Worm (Caenorhabditis elegans): Measurements from ENCODE around the gene F19G12.11.

The F19G12.11 gene

DNA sequence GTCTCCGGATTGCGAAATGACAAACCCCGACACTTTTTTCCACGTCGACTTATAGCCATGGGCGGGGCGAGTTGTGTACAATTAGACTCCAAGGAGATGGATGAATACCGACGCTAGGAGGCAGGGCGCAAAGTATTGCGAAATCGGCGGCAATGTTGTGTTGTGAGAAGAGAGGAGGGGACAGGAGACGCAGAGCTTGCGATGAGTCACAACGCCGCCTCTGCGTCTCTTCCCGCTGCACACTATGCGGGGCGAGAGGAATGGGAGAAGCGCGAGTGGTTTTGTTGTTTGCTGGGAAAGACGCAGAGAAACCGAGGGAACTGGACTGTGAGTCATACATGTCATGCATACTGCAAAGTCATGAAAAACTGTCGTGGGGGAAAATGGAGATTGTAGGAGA is 28.1 kb upstream of the F19G12.11 start (continued):
- TF ChIP-seq fkh-10 (GFP tag; optimal IDR thresholded peaks at IDR 0.05) (peak; percentile 2), nfya-1 (tag; optimal IDR thresholded peaks at IDR 0.05) (peak; percentile 82), C08G9.2 (tag; optimal IDR thresholded peaks at IDR 0.05) (peak; percentile 62), ceh-19 (GFP tag; optimal IDR thresholded peaks at IDR 0.05) (peak; percentile 65), ceh-2 (tag; optimal IDR thresholded peaks at IDR 0.05) (no peak), hlh-6 (tag; optimal IDR thresholded peaks at IDR 0.05) (peak; percentile 18), madf-2 (tag; optimal IDR thresholded peaks at IDR 0.05) (peak; percentile 51), pqm-1 (tag; optimal IDR thresholded peaks at IDR 0.05) (peak; percentile 69), ama-1 (optimal IDR thresholded peaks at IDR 0.05) (no peak), lin-11 (tag; optimal IDR thresholded peaks at IDR 0.05) (no peak), mec-3 (tag; optimal IDR thresholded peaks at IDR 0.05; ENCODE audit: borderline replicate concordance) (no peak), nhr-232 (tag; optimal IDR thresholded peaks at IDR 0.05) (peak; percentile 32), ceh-31 (tag; optimal IDR thresholded peaks at IDR 0.05) (peak; percentile 83), lim-6 (tag; optimal IDR thresholded peaks at IDR 0.05) (peak; percentile 11), C38D4.7 (GFP tag; optimal IDR thresholded peaks at IDR 0.05) (no peak), K09A11.1 (tag; optimal IDR thresholded peaks at IDR 0.05; ENCODE audit: insufficient read depth) (no peak), tbx-7 (tag; optimal IDR thresholded peaks at IDR 0.05) (no peak), elt-2 (tag; optimal IDR thresholded peaks at IDR 0.05) (no peak), F13H6.1 (tag; optimal IDR thresholded peaks at IDR 0.05) (peak; percentile 66), sox-2 (GFP tag; IDR thresholded peaks at IDR 0.05) (no peak), ceh-18 (tag; optimal IDR thresholded peaks at IDR 0.05) (peak; percentile 82), Y22D7AL.16 (tag; optimal IDR thresholded peaks at IDR 0.05) (no peak), ceh-45 (GFP tag; IDR thresholded peaks at IDR 0.05) (no peak), unc-42 (tag; optimal IDR thresholded peaks at IDR 0.05) (peak; percentile 50), nhr-11 (tag; optimal IDR thresholded peaks at IDR 0.05) (no peak), hlh-13 (GFP tag; optimal IDR thresholded peaks at IDR 0.05) (no peak), gmeb-2 (tag; optimal IDR thresholded peaks at IDR 0.05) (peak; percentile 21), ttx-3 (tag; optimal IDR thresholded peaks at IDR 0.05) (no peak), ahr-1 (tag; optimal IDR thresholded peaks at IDR 0.05) (no peak), tbx-2 (tag; optimal IDR thresholded peaks at IDR 0.05) (peak; percentile 81), unc-3 (GFP tag; conservative IDR thresholded peaks at IDR 0.05) (no peak), unc-3 (tag; optimal IDR thresholded peaks at IDR 0.05) (no peak), fkh-6 (tag; optimal IDR thresholded peaks at IDR 0.05) (no peak), pha-4 (tag; optimal IDR thresholded peaks at IDR 0.05) (no peak), ref-2 (tag; optimal IDR thresholded peaks at IDR 0.05) (peak; percentile 79), che-1 (tag; optimal IDR thresholded peaks at IDR 0.05) (peak; percentile 46), zip-5 (tag; optimal IDR thresholded peaks at IDR 0.05) (no peak), ceh-30 (tag; optimal IDR thresholded peaks at IDR 0.05) (peak; percentile 20), sdc-2 (tag; optimal IDR thresholded peaks at IDR 0.05) (peak; percentile 86), ceh-48 (tag; optimal IDR thresholded peaks at IDR 0.05) (no peak), unc-86 (tag; optimal IDR thresholded peaks at IDR 0.05) (no peak), pha-2 (tag; optimal IDR thresholded peaks at IDR 0.05) (peak; percentile 17), syd-9 (tag; optimal IDR thresholded peaks at IDR 0.05) (peak; percentile 67), eyg-1 (tag; optimal IDR thresholded peaks at IDR 0.05) (no peak), rnt-1 (tag; optimal IDR thresholded peaks at IDR 0.05) (peak; percentile 82), pax-1 (tag; optimal IDR thresholded peaks at IDR 0.05) (peak; percentile 31), hlh-30 (tag; optimal IDR thresholded peaks at IDR 0.05; ENCODE audit: insufficient read depth) (peak; percentile 88), ceh-9 (tag; optimal IDR thresholded peaks at IDR 0.05) (no peak)
